Worm (Caenorhabditis elegans) whole organism, young adult: ENCODE measurements around the gene fipr-25.
A peak's percentile ranks its signal among the peaks of the same experiment; 100 is the strongest.

Experiments used
- C17E4.6 ChIP-seq: fragments of 200-800 bp; sonication (Bioruptor generic); IDR thresholded peaks from 2 replicates; pipeline ENCODE4 v1.3.6; 2022; ENCODE audit warnings: missing genetic modification reagents, missing genetic modification characterization, missing compliant biosample characterization
- D2030.7 ChIP-seq: fragments of 200-800 bp; sonication (Bioruptor generic); IDR thresholded peaks from 2 replicates; pipeline ENCODE4 v1.3.6; 2022; ENCODE audit warnings: missing genetic modification reagents, missing genetic modification characterization, missing compliant biosample characterization
- F10E7.11 ChIP-seq: sonication (generic microtip); optimal IDR thresholded peaks from 2 replicates; lab custom pipeline; 2017; ENCODE audit warnings: mild to moderate bottlenecking, missing genetic modification characterization, moderate library complexity, missing compliant biosample characterization
- F33H1.4 ChIP-seq: fragments of 200-800 bp; sonication (Bioruptor generic); IDR thresholded peaks from 2 replicates; pipeline ENCODE4 v1.3.6; 2022; ENCODE audit warnings: missing genetic modification reagents, missing genetic modification characterization, missing compliant biosample characterization
- F37B4.10 ChIP-seq: fragments of 200-800 bp; sonication (Bioruptor generic); IDR thresholded peaks from 2 replicates; pipeline ENCODE4 v1.3.6; 2022; ENCODE audit warnings: missing genetic modification characterization, missing compliant biosample characterization
- F39B2.1 ChIP-seq: fragments of 200-800 bp; sonication (Bioruptor generic); IDR thresholded peaks from 2 replicates; pipeline ENCODE4 v1.3.6; 2022; ENCODE audit warnings: missing genetic modification reagents, missing genetic modification characterization, missing compliant biosample characterization
- K11D2.4 ChIP-seq: fragments of 200-800 bp; sonication (Bioruptor generic); IDR thresholded peaks from 2 replicates; pipeline ENCODE4 v1.3.6; 2022; ENCODE audit warnings: missing genetic modification reagents, missing genetic modification characterization, missing compliant biosample characterization
- Y67H2A.10 ChIP-seq: fragments of 200-800 bp; sonication (Bioruptor generic); conservative IDR thresholded peaks from 2 replicates; pipeline ENCODE4 v1.3.6; 2022; ENCODE audit warnings: missing genetic modification reagents, missing genetic modification characterization, missing compliant biosample characterization
- Y79H2A.3 ChIP-seq: fragments of 200-800 bp; sonication (Bioruptor generic); conservative IDR thresholded peaks from 2 replicates; pipeline ENCODE4 v1.3.6; 2022; ENCODE audit warnings: missing genetic modification reagents, missing genetic modification characterization, missing compliant biosample characterization
- ama-1 ChIP-seq, 3 experiments: fragments of 150-350 bp in 1 of 3; sonication (generic microtip) in 2 of 3; optimal IDR thresholded peaks; 2 replicates each; lab custom pipeline; 2014 to 2018; ENCODE audit warnings: missing biosample characterization in 2 of 3, missing genetic modification characterization in 2 of 3, missing genetic modification reagents in 2 of 3
- athp-1 ChIP-seq: sonication (generic microtip); optimal IDR thresholded peaks from 2 replicates; lab custom pipeline; 2017; ENCODE audit warnings: mild to moderate bottlenecking, missing genetic modification characterization, missing compliant biosample characterization
- ceh-79 ChIP-seq: sonication (generic microtip); optimal IDR thresholded peaks from 2 replicates; lab custom pipeline; 2017; ENCODE audit warnings: mild to moderate bottlenecking, missing genetic modification characterization, missing compliant biosample characterization
- ceh-91 ChIP-seq: fragments of 200-800 bp; sonication (Bioruptor generic); IDR thresholded peaks from 2 replicates; pipeline ENCODE4 v1.3.6; 2022; ENCODE audit warnings: missing genetic modification reagents, missing genetic modification characterization, missing compliant biosample characterization
- die-1 ChIP-seq: sonication (generic microtip); optimal IDR thresholded peaks from 2 replicates; lab custom pipeline; 2016; ENCODE audit warnings: missing genotype, mild to moderate bottlenecking, missing genetic modification characterization, missing compliant biosample characterization
- dox-1 ChIP-seq: fragments of 200-800 bp; sonication (Bioruptor generic); IDR thresholded peaks from 2 replicates; pipeline ENCODE4 v1.3.6; 2022; ENCODE audit warnings: missing genetic modification reagents, missing genetic modification characterization, missing compliant biosample characterization
- dpl-1 ChIP-seq: fragments of 150-350 bp; optimal IDR thresholded peaks from 2 replicates; lab custom pipeline; 2014; ENCODE audit warnings: missing biosample characterization, missing genetic modification reagents, missing genetic modification characterization
- efl-1 ChIP-seq: fragments of 150-350 bp; optimal IDR thresholded peaks from 2 replicates; lab custom pipeline; 2014; ENCODE audit warnings: missing biosample characterization, missing genetic modification reagents, missing genetic modification characterization
- egl-18 ChIP-seq: fragments of 200-800 bp; sonication (Bioruptor generic); IDR thresholded peaks from 2 replicates; pipeline ENCODE4 v1.3.6; 2022; ENCODE audit warnings: missing genetic modification reagents, missing genetic modification characterization, missing compliant biosample characterization
- him-1 ChIP-seq: sonication (generic microtip); optimal IDR thresholded peaks from 2 replicates; lab custom pipeline; 2016; ENCODE audit warnings: missing genotype, missing genetic modification reagents, missing genetic modification characterization, missing compliant biosample characterization
- hmg-1.2 ChIP-seq: fragments of 200-800 bp; sonication (Bioruptor generic); IDR thresholded peaks from 2 replicates; pipeline ENCODE4 v1.3.6; 2022; ENCODE audit warnings: missing genetic modification reagents, missing genetic modification characterization, missing compliant biosample characterization
- lag-1 ChIP-seq: fragments of 200-800 bp; sonication (Bioruptor generic); IDR thresholded peaks from 2 replicates; pipeline ENCODE4 v1.3.6; 2022; ENCODE audit warnings: missing genetic modification reagents, missing genetic modification characterization, missing compliant biosample characterization
- let-526 ChIP-seq: fragments of 200-800 bp; sonication (Bioruptor generic); IDR thresholded peaks from 2 replicates; pipeline ENCODE4 v1.3.6; 2022; ENCODE audit warnings: missing genetic modification reagents, missing genetic modification characterization, missing compliant biosample characterization
- lin-35 ChIP-seq, 3 experiments: fragments of 150-350 bp in 2 of 3; sonication (generic microtip) in 1 of 3; optimal IDR thresholded peaks; 2 replicates each; lab custom pipeline; 2014 to 2018; ENCODE audit warnings: missing biosample characterization in 3 of 3, missing genetic modification characterization in 3 of 3, missing genetic modification reagents in 3 of 3
- lir-1 ChIP-seq: fragments of 200-800 bp; sonication (Bioruptor generic); conservative IDR thresholded peaks from 2 replicates; pipeline ENCODE4 v1.3.6; 2022; ENCODE audit warnings: missing genetic modification reagents, missing genetic modification characterization, missing compliant biosample characterization
- lsl-1 ChIP-seq: fragments of 200-800 bp; sonication (Bioruptor generic); optimal IDR thresholded peaks from 2 replicates; lab custom pipeline; 2018; ENCODE audit warnings: mild to moderate bottlenecking, missing genetic modification characterization, moderate library complexity, missing compliant biosample characterization
- lsy-27 ChIP-seq: sonication (generic microtip); optimal IDR thresholded peaks from 2 replicates; lab custom pipeline; 2017; ENCODE audit warnings: missing genetic modification characterization, mild to moderate bottlenecking, missing compliant biosample characterization, antibody characterized with exemption, missing genotype, borderline replicate concordance; ENCODE audit not compliant: insufficient read depth
- madf-10 ChIP-seq: sonication (generic microtip); optimal IDR thresholded peaks from 2 replicates; lab custom pipeline; 2016; ENCODE audit warnings: mild to moderate bottlenecking, missing genetic modification characterization, missing compliant biosample characterization
- madf-6 ChIP-seq: fragments of 200-800 bp; sonication (Bioruptor generic); IDR thresholded peaks from 2 replicates; pipeline ENCODE4 v1.3.6; 2022; ENCODE audit warnings: missing genetic modification reagents, missing genetic modification characterization, missing compliant biosample characterization
- mcd-1 ChIP-seq: fragments of 200-800 bp; sonication (Bioruptor generic); IDR thresholded peaks from 2 replicates; pipeline ENCODE4 v1.3.6; 2022; ENCODE audit warnings: missing genetic modification reagents, missing genetic modification characterization, missing compliant biosample characterization
- nhr-27 ChIP-seq: fragments of 200-800 bp; sonication (Bioruptor generic); optimal IDR thresholded peaks from 2 replicates; lab custom pipeline; 2018; ENCODE audit warnings: mild to moderate bottlenecking, missing genetic modification characterization, moderate library complexity, missing compliant biosample characterization
- repo-1 ChIP-seq: sonication (generic microtip); optimal IDR thresholded peaks from 2 replicates; lab custom pipeline; 2017; ENCODE audit warnings: mild to moderate bottlenecking, missing genetic modification characterization, missing compliant biosample characterization
- sdz-38 ChIP-seq: sonication (generic microtip); optimal IDR thresholded peaks from 2 replicates; lab custom pipeline; 2016; ENCODE audit warnings: missing genotype, missing genetic modification characterization, missing compliant biosample characterization
- sea-2 ChIP-seq: fragments of 200-800 bp; sonication (Bioruptor generic); IDR thresholded peaks from 2 replicates; pipeline ENCODE4 v1.3.6; 2022; ENCODE audit warnings: missing genetic modification characterization, missing compliant biosample characterization
- sptf-2 ChIP-seq: fragments of 200-800 bp; sonication (Bioruptor generic); optimal IDR thresholded peaks from 2 replicates; lab custom pipeline; 2018; ENCODE audit warnings: mild to moderate bottlenecking, missing genetic modification characterization, missing compliant biosample characterization
- xnd-1 ChIP-seq: sonication (generic microtip); optimal IDR thresholded peaks from 2 replicates; lab custom pipeline; 2016; ENCODE audit warnings: missing genotype, missing genetic modification reagents, missing genetic modification characterization, missing compliant biosample characterization
- ztf-18 ChIP-seq: sonication (generic microtip); optimal IDR thresholded peaks from 2 replicates; lab custom pipeline; 2016; ENCODE audit warnings: missing genotype, mild to moderate bottlenecking, missing genetic modification characterization, missing compliant biosample characterization
- ztf-28 ChIP-seq: fragments of 200-800 bp; sonication (Bioruptor generic); IDR thresholded peaks from 2 replicates; pipeline ENCODE4 v1.3.6; 2022; ENCODE audit warnings: missing genetic modification reagents, missing genetic modification characterization, missing compliant biosample characterization
- ztf-3 ChIP-seq: fragments of 200-800 bp; sonication (Bioruptor generic); optimal IDR thresholded peaks from 2 replicates; lab custom pipeline; 2018; ENCODE audit warnings: mild to moderate bottlenecking, missing genetic modification characterization, missing compliant biosample characterization

The fipr-25 gene

DNA sequence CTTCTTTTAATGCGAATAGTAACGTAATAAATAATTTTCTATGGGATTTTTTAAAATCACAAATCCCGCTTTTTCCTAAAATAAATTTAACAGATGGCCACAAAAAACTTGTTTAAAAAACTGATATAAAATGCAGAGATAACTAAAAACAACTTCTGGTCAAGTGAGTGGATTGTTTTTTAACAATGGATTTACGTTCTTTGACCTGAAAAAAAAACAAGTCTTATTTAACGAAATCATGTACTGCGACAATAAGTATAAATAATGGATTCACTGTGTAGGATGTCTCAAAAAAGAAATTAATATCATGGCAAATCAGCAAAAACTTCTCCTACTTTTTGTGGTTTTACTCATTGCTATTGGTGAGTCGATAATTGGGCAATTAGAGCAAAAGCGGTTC, at the start of gene fipr-25:
Gene fipr-25 (plus strand): TSS at position 301 of the 400 bp plus-strand sequence.
- TF ChIP-seq Y67H2A.10: no peak

DNA sequence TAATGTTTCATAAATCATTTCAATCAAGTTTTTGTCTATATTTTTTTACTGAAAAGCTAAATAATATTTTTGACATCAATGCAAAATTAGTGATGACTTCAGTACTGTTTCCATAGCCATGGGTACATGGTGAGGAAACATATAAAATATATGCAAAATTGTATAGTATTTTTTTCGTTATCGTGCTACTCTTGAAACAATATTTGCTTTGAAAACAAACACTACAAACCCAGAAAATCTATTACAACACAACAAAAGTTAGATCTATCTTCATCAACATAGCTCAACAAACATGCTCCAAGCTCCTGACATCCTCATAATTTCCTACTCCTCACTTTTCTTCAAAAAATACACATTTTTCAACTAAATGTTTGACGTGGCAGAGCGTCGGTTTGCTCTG, 48.7 kb upstream of the fipr-25 start, which contains the start of gene srp-3:
Gene srp-3 (plus strand): TSS at position 301 of the 400 bp plus-strand sequence.
- no peak for TF ChIP-seq die-1
- TF ChIP-seq lir-1: no peak
- TF ChIP-seq lin-35 (GFP tag; optimal IDR thresholded peaks at IDR 0.05; lab: Kevin White, UChicago): no peak
- TF ChIP-seq mcd-1: no peak
- no peak for TF ChIP-seq ztf-3 (GFP tag; lab: Kevin White, UChicago)
- TF ChIP-seq sdz-38 (tag; lab: Kevin White, UChicago): no peak
- TF ChIP-seq F39B2.1 (GFP tag; lab: Robert Waterston, UW): no peak
- TF ChIP-seq K11D2.4: no peak
- TF ChIP-seq him-1 (tag; lab: Kevin White, UChicago): no peak
- TF ChIP-seq ceh-79 (tag; lab: Kevin White, UChicago): no peak

- TF ChIP-seq Y79H2A.3 (GFP tag; lab: Robert Waterston, UW): no peak
- no peak for TF ChIP-seq let-526 (GFP tag; lab: Robert Waterston, UW)
- no peak for TF ChIP-seq dpl-1 (GFP tag; lab: Kevin White, UChicago)
- TF ChIP-seq madf-6: no peak
- TF ChIP-seq madf-10 (tag; lab: Kevin White, UChicago): no peak
- no peak for TF ChIP-seq nhr-27
- TF ChIP-seq F37B4.10 (GFP tag; lab: Robert Waterston, UW): no peak
- no peak for TF ChIP-seq egl-18
- TF ChIP-seq ztf-18 (tag; lab: Kevin White, UChicago): no peak
- TF ChIP-seq sptf-2: no peak
- no peak for TF ChIP-seq lsy-27 (tag; lab: Kevin White, UChicago)
- no peak for TF ChIP-seq mcd-1
- no peak for TF ChIP-seq hmg-1.2 (GFP tag; lab: Robert Waterston, UW)
- TF ChIP-seq ama-1 (optimal IDR thresholded peaks at IDR 0.05; lab: Kevin White, UChicago): no peak
- no peak for TF ChIP-seq ama-1 (GFP tag; optimal IDR thresholded peaks at IDR 0.05; lab: Kevin White, UChicago)
- no peak for TF ChIP-seq repo-1 (tag; lab: Kevin White, UChicago)
- TF ChIP-seq C17E4.6 (GFP tag; lab: Robert Waterston, UW): no peak
Measured at ce11 chrV:1911102-1911501, 46.1 kb upstream of the fipr-25 start, which contains the start of gene Y32G9A.3. Y32G9A.3 (plus strand) TSS chrV:1911402.

- peak; percentile 46; the same call in 1 of the 2 replicates for TF ChIP-seq ceh-91 (GFP tag; lab: Robert Waterston, UW)
- TF ChIP-seq ztf-28 (GFP tag; lab: Robert Waterston, UW): no peak
- no peak for TF ChIP-seq F10E7.11
- no peak for TF ChIP-seq repo-1 (tag; lab: Kevin White, UChicago)
- peak; percentile 84 for TF ChIP-seq lsl-1 (GFP tag; lab: Kevin White, UChicago)
- TF ChIP-seq ztf-18 (tag; lab: Kevin White, UChicago): peak; percentile 23
- TF ChIP-seq mcd-1: peak; percentile 94
- peak; percentile 26; the same call in 1 of the 2 replicates for TF ChIP-seq D2030.7 (GFP tag; lab: Robert Waterston, UW)
- peak; percentile 32 for TF ChIP-seq efl-1
- TF ChIP-seq F33H1.4 (GFP tag; lab: Robert Waterston, UW): peak; percentile 76
- TF ChIP-seq dox-1: peak; percentile 67
- no peak for TF ChIP-seq K11D2.4
- no peak for TF ChIP-seq sea-2 (GFP tag; lab: Robert Waterston, UW)
- peak; percentile 50 for TF ChIP-seq him-1 (tag; lab: Kevin White, UChicago)
- TF ChIP-seq xnd-1 (tag; lab: Kevin White, UChicago): peak; percentile 66
- peak; percentile 70 for TF ChIP-seq madf-6
- TF ChIP-seq lag-1 (GFP tag; lab: Robert Waterston, UW): no peak
- peak; percentile 99 for TF ChIP-seq athp-1
- TF ChIP-seq, all 124 proteins: peak for 12
Measured at ce11 chrV:1918030-1918559, 39.1 kb upstream of the fipr-25 start, which contains the start of gene Y32G9A.2. Y32G9A.2 (plus strand) TSS chrV:1918509.
